Worm (Caenorhabditis elegans): ENCODE results near the gene eor-2.

Gene eor-2

ce11 chrX:14559519-14560296, 43.1 kb upstream of the eor-2 start:
- peak; percentile 43 for TF ChIP-seq attf-4 (tag; optimal IDR thresholded peaks at IDR 0.05)
- TF ChIP-seq dmd-8 (GFP tag; IDR thresholded peaks at IDR 0.05): no peak
- TF ChIP-seq nhr-41 (GFP tag; IDR thresholded peaks at IDR 0.05): peak; percentile 17; the same call in 1 of the 2 replicates
- TF ChIP-seq madf-5 (GFP tag; IDR thresholded peaks at IDR 0.05): 0 out of 4 replicates have a peak, but pooled peaks of 1 of the 2 experiments have one; percentile 26
- no peak for TF ChIP-seq lir-3 (tag; optimal IDR thresholded peaks at IDR 0.05)
- no peak for TF ChIP-seq pha-4 (GFP tag; IDR thresholded peaks at IDR 0.05)
- peak; percentile 67 for TF ChIP-seq pha-4 (tag; optimal IDR thresholded peaks at IDR 0.05)
- no peak for TF ChIP-seq nhr-10 (tag; optimal IDR thresholded peaks at IDR 0.05)

ce11 chrX:14560297-14560680, 42.5 kb upstream of the eor-2 start:
- TF ChIP-seq pqm-1 (tag; optimal IDR thresholded peaks at IDR 0.05) (peak; percentile 71), zag-1 (tag; optimal IDR thresholded peaks at IDR 0.05) (no peak), nhr-42 (GFP tag; IDR thresholded peaks at IDR 0.05) (peak; percentile 20; the same call in 1 of the 2 replicates), rbr-2 (tag; optimal IDR thresholded peaks at IDR 0.05) (peak; percentile 82), ceh-20 (GFP tag; IDR thresholded peaks at IDR 0.05) (peak; percentile 87), mxl-2 (GFP tag; conservative IDR thresholded peaks at IDR 0.05) (no peak), lin-15B (tag; optimal IDR thresholded peaks at IDR 0.05) (no peak), set-16 (GFP tag; IDR thresholded peaks at IDR 0.05) (peak; percentile 49; the same call in 1 of the 2 replicates), nhr-111 (GFP tag; optimal IDR thresholded peaks at IDR 0.05) (no peak), sdz-12 (GFP tag; optimal IDR thresholded peaks at IDR 0.05) (no peak), arid-1 (GFP tag; conservative IDR thresholded peaks at IDR 0.05) (peak; percentile 58; the same call in 1 of the 2 replicates), D1046.2 (GFP tag; IDR thresholded peaks at IDR 0.05) (no peak), T26A8.4 (GFP tag; IDR thresholded peaks at IDR 0.05) (peak; percentile 56; the same call in 1 of the 2 replicates), F37D6.2 (tag; optimal IDR thresholded peaks at IDR 0.05) (peak; percentile 39), ZK337.2 (GFP tag; IDR thresholded peaks at IDR 0.05) (no peak), lsy-2 (tag; optimal IDR thresholded peaks at IDR 0.05) (peak; percentile 75 to 79), nhr-102 (tag; optimal IDR thresholded peaks at IDR 0.05) (peak; percentile 89), ceh-28 (tag; optimal IDR thresholded peaks at IDR 0.05) (no peak), Y105C5A.15 (GFP tag; IDR thresholded peaks at IDR 0.05) (no peak), duxl-1 (tag; optimal IDR thresholded peaks at IDR 0.05; ENCODE audit: poor library complexity) (peak; percentile 37), lin-29 (GFP tag; IDR thresholded peaks at IDR 0.05) (no peak), dve-1 (tag; optimal IDR thresholded peaks at IDR 0.05; ENCODE audit: insufficient read depth) (peak; percentile 98), T20F7.1 (GFP tag; optimal IDR thresholded peaks at IDR 0.05) (peak; percentile 76), madf-9 (GFP tag; conservative IDR thresholded peaks at IDR 0.05) (peak; percentile 47), spr-3 (GFP tag; optimal IDR thresholded peaks at IDR 0.05) (no peak), Y5F2A.4 (GFP tag; optimal IDR thresholded peaks at IDR 0.05) (no peak), madf-5 (GFP tag; IDR thresholded peaks at IDR 0.05) (no peak), spr-1 (tag; optimal IDR thresholded peaks at IDR 0.05) (peak; percentile 63), dmd-8 (GFP tag; IDR thresholded peaks at IDR 0.05) (no peak), tag-97 (GFP tag; IDR thresholded peaks at IDR 0.05) (no peak), ces-1 (GFP tag; optimal IDR thresholded peaks at IDR 0.05) (no peak), saeg-2 (GFP tag; IDR thresholded peaks at IDR 0.05) (peak; percentile 78; the same call in 1 of the 2 replicates), nhr-48 (tag; optimal IDR thresholded peaks at IDR 0.05) (peak; percentile 95), nhr-11 (tag; optimal IDR thresholded peaks at IDR 0.05) (peak; percentile 83), pha-4 (GFP tag; IDR thresholded peaks at IDR 0.05) (peak; percentile 94), pha-4 (tag; optimal IDR thresholded peaks at IDR 0.05) (peak; percentile 58), nhr-10 (tag; optimal IDR thresholded peaks at IDR 0.05) (peak; percentile 93), daf-16 (GFP tag; optimal IDR thresholded peaks at IDR 0.05) (peak; percentile 19 to 77), daf-16 (tag; optimal IDR thresholded peaks at IDR 0.05) (peak; percentile 97), zip-11 (GFP tag; IDR thresholded peaks at IDR 0.05) (no peak), F44E2.7 (GFP tag; IDR thresholded peaks at IDR 0.05) (no peak), nhr-77 (tag; optimal IDR thresholded peaks at IDR 0.05) (peak; percentile 90), mep-1 (tag; optimal IDR thresholded peaks at IDR 0.05) (peak; percentile 97), nhr-41 (GFP tag; IDR thresholded peaks at IDR 0.05) (peak; percentile 44; the same call in 1 of the 2 replicates), mdl-1 (tag; optimal IDR thresholded peaks at IDR 0.05) (peak; percentile 92 to 97)
